Worm (Caenorhabditis elegans) whole organism, L4/young adult: ENCODE results near the gene cpr-5.
A peak's percentile ranks its signal among the peaks of the same experiment; 100 is the strongest.

Experiments
- W03F9.2 ChIP-seq: fragments of 150-350 bp; optimal IDR thresholded peaks from 2 replicates; lab custom pipeline; 2014; ENCODE audit warnings: missing biosample characterization, missing genetic modification characterization
- dao-5 ChIP-seq: sonication (generic microtip); optimal IDR thresholded peaks from 2 replicates; lab custom pipeline; 2016; ENCODE audit warnings: missing genotype, missing genetic modification characterization, moderate library complexity, missing compliant biosample characterization
- him-1 ChIP-seq: sonication (generic microtip); optimal IDR thresholded peaks from 2 replicates; lab custom pipeline; 2016; ENCODE audit warnings: missing genotype, missing genetic modification reagents, missing genetic modification characterization, missing compliant biosample characterization

The cpr-5 gene

ce11 chrV:1153387-1153786 lies 19.6 kb upstream of the cpr-5 start:
- TF ChIP-seq dao-5: no peak
- TF ChIP-seq W03F9.2: no peak
- TF ChIP-seq him-1: no peak

- no peak for TF ChIP-seq W03F9.2
- no peak for TF ChIP-seq dao-5
- TF ChIP-seq him-1: no peak
Measured at ce11 chrV:1152736-1153135, 18.9 kb upstream of the cpr-5 start.

- TF ChIP-seq him-1: no peak
- TF ChIP-seq dao-5: no peak
- no peak for TF ChIP-seq W03F9.2
Measured at ce11 chrV:1151830-1152229, 18.0 kb upstream of the cpr-5 start.

- TF ChIP-seq W03F9.2: peak; percentile 63
- TF ChIP-seq dao-5: peak; percentile 87
- peak; percentile 99 for TF ChIP-seq him-1
Measured at ce11 chrV:1151324-1151742, 17.5 kb upstream of the cpr-5 start.

ce11 chrV:1149734-1150669 lies 16.2 kb upstream of the cpr-5 start:
- TF ChIP-seq him-1 (no peak), W03F9.2 (no peak), dao-5 (no peak)

- no peak for TF ChIP-seq W03F9.2
- TF ChIP-seq dao-5: no peak
- TF ChIP-seq him-1: no peak
Measured at ce11 chrV:1142251-1142650, 8.4 kb upstream of the cpr-5 start.

ce11 chrV:1141433-1141832 lies 7.6 kb upstream of the cpr-5 start, which contains the start of gene cutl-22:
TSS of gene cutl-22 (plus strand) at chrV:1141733.
- TF ChIP-seq W03F9.2 (no peak), him-1 (no peak), dao-5 (no peak)

- TF ChIP-seq W03F9.2 (no peak), dao-5 (no peak), him-1 (no peak)
Measured at ce11 chrV:1140806-1141205, 7.0 kb upstream of the cpr-5 start.

- no peak for TF ChIP-seq dao-5
Measured at ce11 chrV:1134302-1134701, 466 bp upstream of the cpr-5 start, which contains the start of gene cpr-8. TSS of gene cpr-8 (plus strand) at chrV:1134602.

ce11 chrV:1133223-1133622 lies 613 bp downstream of the cpr-5 start:
- no peak for TF ChIP-seq him-1
- TF ChIP-seq W03F9.2: no peak
- no peak for TF ChIP-seq dao-5

ce11 chrV:1131880-1132623 lies 1.8 kb downstream of the cpr-5 start, which contains the start of gene W07B8.4:
TSS of gene W07B8.4 (minus strand) at chrV:1131930.
- no peak for TF ChIP-seq W03F9.2
- TF ChIP-seq dao-5: no peak
- no peak for TF ChIP-seq him-1

- TF ChIP-seq W03F9.2: no peak
- no peak for TF ChIP-seq him-1
- TF ChIP-seq dao-5: no peak
Measured at ce11 chrV:1120101-1120500, 13.7 kb downstream of the cpr-5 start.

- no peak for TF ChIP-seq W03F9.2
- no peak for TF ChIP-seq him-1
- TF ChIP-seq dao-5: no peak
Measured at ce11 chrV:1112658-1113057, 21.2 kb downstream of the cpr-5 start, which contains the start of gene Y50D4B.1. TSS of gene Y50D4B.1 (plus strand) at chrV:1112958.

ce11 chrV:1112180-1112579 lies 21.7 kb downstream of the cpr-5 start:
- TF ChIP-seq W03F9.2: no peak
- no peak for TF ChIP-seq him-1
- no peak for TF ChIP-seq dao-5

ce11 chrV:1102569-1102968 lies 31.3 kb downstream of the cpr-5 start:
- no peak for TF ChIP-seq W03F9.2
- TF ChIP-seq dao-5: no peak
- no peak for TF ChIP-seq him-1

- TF ChIP-seq W03F9.2: no peak
- TF ChIP-seq him-1: no peak
- TF ChIP-seq dao-5: no peak
Measured at ce11 chrV:1100280-1100679, 33.6 kb downstream of the cpr-5 start, which contains the start of gene Y50D4B.2. TSS of gene Y50D4B.2 (plus strand) at chrV:1100580.
